Fruit fly (Drosophila melanogaster) whole organism, embryonic: ENCODE measurements around the gene RpL10Ab.

Experiments
- Ada2b ChIP-seq: fragments of 200-800 bp; sonication (Bioruptor generic); IDR thresholded peaks from 2 replicates; pipeline ENCODE4 v1.3.6; 2022; ENCODE audit warnings: missing biosample characterization, missing genetic modification characterization
- CG12236 ChIP-seq: fragments of 200-800 bp; sonication (Bioruptor generic); optimal IDR thresholded peaks from 2 replicates; lab custom pipeline; 2016; ENCODE audit warnings: missing biosample characterization, missing genetic modification characterization
- CG14050 ChIP-seq: fragments of 200-800 bp; sonication (Bioruptor generic); IDR thresholded peaks from 3 replicates; pipeline ENCODE4 v1.3.6; 2022; ENCODE audit warnings: missing biosample characterization, missing genetic modification characterization
- CG15514 ChIP-seq: fragments of 200-800 bp; sonication (Bioruptor generic); optimal IDR thresholded peaks from 3 replicates; lab custom pipeline; 2017; ENCODE audit warnings: missing biosample characterization, missing genetic modification characterization, mild to moderate bottlenecking, moderate library complexity, missing genetic modification reagents
- CG16813 ChIP-seq: fragments of 200-800 bp; sonication (Bioruptor generic); IDR thresholded peaks from 3 replicates; pipeline ENCODE4 v1.3.6; 2022; ENCODE audit warnings: missing biosample characterization, missing genetic modification characterization; ENCODE audit not compliant: partially characterized antibody
- CG17385 ChIP-seq: fragments of 200-800 bp; sonication (Bioruptor generic); optimal IDR thresholded peaks from 3 replicates; lab custom pipeline; 2018; ENCODE audit warnings: missing biosample characterization, mild to moderate bottlenecking, missing genetic modification characterization
- CG17612 ChIP-seq: fragments of 200-800 bp; sonication (Bioruptor generic); IDR thresholded peaks from 2 replicates; pipeline ENCODE4 v1.3.6; 2022; ENCODE audit warnings: missing biosample characterization, missing genetic modification characterization
- CG17912 ChIP-seq: fragments of 200-800 bp; sonication (Bioruptor generic); optimal IDR thresholded peaks from 2 replicates; lab custom pipeline; 2018; ENCODE audit warnings: missing biosample characterization, mild to moderate bottlenecking, missing genetic modification characterization
- CG18011 ChIP-seq: fragments of 200-800 bp; sonication (Bioruptor generic); optimal IDR thresholded peaks from 2 replicates; lab custom pipeline; 2017; ENCODE audit warnings: missing biosample characterization, missing genetic modification characterization, mild to moderate bottlenecking, moderate library complexity, missing genotype
- CG2712 ChIP-seq: fragments of 200-800 bp; optimal IDR thresholded peaks from 3 replicates; lab custom pipeline; 2019; ENCODE audit warnings: missing biosample characterization, mild to moderate bottlenecking, missing genetic modification characterization, moderate library complexity
- CG30403 ChIP-seq: fragments of 200-800 bp; sonication (Bioruptor generic); optimal IDR thresholded peaks from 3 replicates; lab custom pipeline; 2016; ENCODE audit warnings: missing biosample characterization, missing genetic modification characterization
- CG3163 ChIP-seq: fragments of 200-800 bp; sonication (Bioruptor generic); optimal IDR thresholded peaks from 3 replicates; lab custom pipeline; 2016; ENCODE audit warnings: missing biosample characterization, missing genetic modification characterization
- CG33557 ChIP-seq: fragments of 200-800 bp; sonication (Bioruptor generic); optimal IDR thresholded peaks from 2 replicates; lab custom pipeline; 2019; ENCODE audit warnings: missing biosample characterization, mild to moderate bottlenecking, missing genetic modification characterization, moderate library complexity
- CG3407 ChIP-seq: fragments of 200-800 bp; sonication (Bioruptor generic); optimal IDR thresholded peaks from 2 replicates; lab custom pipeline; 2018; ENCODE audit warnings: missing biosample characterization, mild to moderate bottlenecking, missing genetic modification characterization
- CG3838 ChIP-seq: fragments of 200-800 bp; sonication (Bioruptor generic); optimal IDR thresholded peaks from 3 replicates; lab custom pipeline; 2016; ENCODE audit warnings: missing biosample characterization, missing genetic modification characterization
- CG6175 ChIP-seq: fragments of 200-800 bp; sonication (Bioruptor generic); IDR thresholded peaks from 3 replicates; pipeline ENCODE4 v1.3.6; 2022; ENCODE audit warnings: missing biosample characterization, missing genetic modification characterization
- CG6254 ChIP-seq: fragments of 200-800 bp; sonication (Bioruptor generic); optimal IDR thresholded peaks from 3 replicates; lab custom pipeline; 2017; ENCODE audit warnings: mild to moderate bottlenecking, missing biosample characterization, missing genetic modification reagents, missing genetic modification characterization
- CG6272 ChIP-seq: fragments of 200-800 bp; sonication (Bioruptor generic); IDR thresholded peaks from 2 replicates; pipeline ENCODE4 v1.3.6; 2022; ENCODE audit warnings: missing biosample characterization, missing genetic modification characterization
- CG6654 ChIP-seq: fragments of 200-800 bp; sonication (Bioruptor generic); optimal IDR thresholded peaks from 2 replicates; lab custom pipeline; 2017; ENCODE audit warnings: missing biosample characterization, mild to moderate bottlenecking, missing genetic modification characterization
- CG7963 ChIP-seq: fragments of 200-800 bp; sonication (Bioruptor generic); IDR thresholded peaks from 3 replicates; pipeline ENCODE4 v1.3.6; 2022; ENCODE audit warnings: missing biosample characterization, missing genetic modification characterization; ENCODE audit not compliant: partially characterized antibody
- CG7987 ChIP-seq: fragments of 200-800 bp; sonication (Bioruptor generic); optimal IDR thresholded peaks from 2 replicates; lab custom pipeline; 2018; ENCODE audit warnings: missing biosample characterization, mild to moderate bottlenecking, missing genetic modification characterization, moderate library complexity
- CG8290 ChIP-seq, 3 experiments: fragments of 200-800 bp; sonication (Bioruptor generic); optimal IDR thresholded peaks; 2 replicates each; lab custom pipeline; 2016 to 2019; ENCODE audit warnings: missing biosample characterization in 3 of 3, missing genetic modification characterization in 3 of 3, mild to moderate bottlenecking in 2 of 3, moderate library complexity in 1 of 3
- Fer1 ChIP-seq: fragments of 200-800 bp; sonication (Bioruptor generic); optimal IDR thresholded peaks from 2 replicates; lab custom pipeline; 2017; ENCODE audit warnings: missing biosample characterization, mild to moderate bottlenecking, missing genetic modification characterization
- Hsf ChIP-seq: fragments of 200-800 bp; sonication (Bioruptor generic); optimal IDR thresholded peaks from 3 replicates; lab custom pipeline; 2016; ENCODE audit warnings: missing biosample characterization, missing genetic modification characterization
- Jarid2 ChIP-seq: fragments of 200-800 bp; sonication (Bioruptor generic); optimal IDR thresholded peaks from 3 replicates; lab custom pipeline; 2017; ENCODE audit warnings: mild to moderate bottlenecking, missing biosample characterization, missing genetic modification reagents, missing genetic modification characterization
- Kr ChIP-seq: fragments of 200-800 bp; sonication (Bioruptor generic); optimal IDR thresholded peaks from 2 replicates; lab custom pipeline; 2017; ENCODE audit warnings: missing biosample characterization, mild to moderate bottlenecking, missing genetic modification characterization
- Sry-β ChIP-seq: fragments of 200-800 bp; sonication (Bioruptor generic); optimal IDR thresholded peaks from 2 replicates; lab custom pipeline; 2018; ENCODE audit warnings: missing biosample characterization, mild to moderate bottlenecking, missing genetic modification characterization, moderate library complexity
- Usf ChIP-seq: fragments of 200-800 bp; sonication (Bioruptor generic); optimal IDR thresholded peaks from 2 replicates; lab custom pipeline; 2017; ENCODE audit warnings: missing genotype, missing biosample characterization, missing genetic modification characterization
- bab2 ChIP-seq: fragments of 200-800 bp; sonication (Bioruptor generic); optimal IDR thresholded peaks from 2 replicates; lab custom pipeline; 2016; ENCODE audit warnings: missing biosample characterization, missing genetic modification characterization
- bowl ChIP-seq: fragments of 200-800 bp; sonication (Bioruptor generic); IDR thresholded peaks from 2 replicates; pipeline ENCODE4 v1.3.6; 2022; ENCODE audit warnings: missing biosample characterization, missing genetic modification characterization
- ci ChIP-seq: fragments of 200-800 bp; sonication (Bioruptor generic); IDR thresholded peaks from 3 replicates; pipeline ENCODE4 v1.3.6; 2022; ENCODE audit warnings: missing biosample characterization, missing genetic modification characterization
- croc ChIP-seq: fragments of 200-800 bp; sonication (Bioruptor generic); conservative IDR thresholded peaks from 3 replicates; pipeline ENCODE4 v1.3.6; 2022; ENCODE audit warnings: missing biosample characterization, missing genetic modification characterization
- crol ChIP-seq: fragments of 200-800 bp; sonication (Bioruptor generic); IDR thresholded peaks from 2 replicates; pipeline ENCODE4 v1.3.6; 2022; ENCODE audit warnings: missing biosample characterization, missing genetic modification characterization
- da ChIP-seq: fragments of 200-800 bp; sonication (Bioruptor generic); optimal IDR thresholded peaks from 2 replicates; lab custom pipeline; 2016; ENCODE audit warnings: missing biosample characterization, missing genetic modification characterization
- en ChIP-seq: fragments of 200-800 bp; sonication (Bioruptor generic); optimal IDR thresholded peaks from 2 replicates; lab custom pipeline; 2016; ENCODE audit warnings: missing biosample characterization, missing genetic modification characterization
- ewg ChIP-seq: fragments of 200-800 bp; sonication (Bioruptor generic); optimal IDR thresholded peaks from 3 replicates; lab custom pipeline; 2017; ENCODE audit warnings: mild to moderate bottlenecking, missing biosample characterization, missing genetic modification reagents, missing genetic modification characterization
- eyg ChIP-seq: fragments of 200-800 bp; sonication (Bioruptor generic); optimal IDR thresholded peaks from 3 replicates; lab custom pipeline; 2016; ENCODE audit warnings: missing biosample characterization, missing genetic modification characterization
- fd96Cb ChIP-seq: fragments of 200-800 bp; sonication (Bioruptor generic); optimal IDR thresholded peaks from 2 replicates; lab custom pipeline; 2018; ENCODE audit warnings: missing biosample characterization, mild to moderate bottlenecking, missing genetic modification characterization, moderate library complexity
- gfzf ChIP-seq: fragments of 200-800 bp; sonication (Bioruptor generic); optimal IDR thresholded peaks from 2 replicates; lab custom pipeline; 2016; ENCODE audit warnings: missing biosample characterization, mild to moderate bottlenecking, missing genetic modification characterization, moderate library complexity
- ind ChIP-seq: fragments of 200-800 bp; sonication (Bioruptor generic); optimal IDR thresholded peaks from 3 replicates; lab custom pipeline; 2016; ENCODE audit warnings: missing biosample characterization, missing genetic modification characterization
- jigr1 ChIP-seq: fragments of 200-800 bp; sonication (Bioruptor generic); IDR thresholded peaks from 3 replicates; pipeline ENCODE4 v1.3.6; 2022; ENCODE audit warnings: missing biosample characterization, missing genetic modification characterization
- jumu ChIP-seq: fragments of 200-800 bp; sonication (Bioruptor generic); optimal IDR thresholded peaks from 3 replicates; lab custom pipeline; 2016; ENCODE audit warnings: missing biosample characterization, missing genetic modification characterization
- nmo ChIP-seq: fragments of 200-800 bp; sonication (Bioruptor generic); optimal IDR thresholded peaks from 2 replicates; lab custom pipeline; 2018; ENCODE audit warnings: missing biosample characterization, mild to moderate bottlenecking, missing genetic modification characterization, moderate library complexity
- otp ChIP-seq: fragments of 200-800 bp; sonication (Bioruptor generic); IDR thresholded peaks from 3 replicates; pipeline ENCODE4, ENCODE4 v1.3.6; 2022; ENCODE audit warnings: missing biosample characterization, missing genetic modification characterization
- pan ChIP-seq, 4 experiments: fragments of >200 bp in 3 of 4; fragments of 200-800 bp in 1 of 4; sonication (Bioruptor generic) in 1 of 4; optimal IDR thresholded peaks in 3 of 4; IDR thresholded peaks in 1 of 4; 2 replicates each; pipeline versions ENCODE4 v1.3.6 to Lab custom; 2017 to 2022; ENCODE audit warnings: missing biosample characterization in 2 of 4, missing genetic modification characterization in 2 of 4, mixed read lengths in 1 of 4
- pb ChIP-seq: fragments of 200-800 bp; sonication (Bioruptor generic); optimal IDR thresholded peaks from 3 replicates; lab custom pipeline; 2016; ENCODE audit warnings: missing biosample characterization, missing genetic modification characterization
- tgo ChIP-seq: fragments of 200-800 bp; sonication (Bioruptor generic); IDR thresholded peaks from 3 replicates; pipeline ENCODE4 v1.3.6; 2022; ENCODE audit warnings: missing biosample characterization, missing genetic modification characterization
- usp ChIP-seq: fragments of >200 bp; optimal IDR thresholded peaks from 2 replicates; lab custom pipeline; 2017; ENCODE audit warnings: missing biosample characterization, missing genetic modification characterization
- wek ChIP-seq: fragments of 200-800 bp; sonication (Bioruptor generic); optimal IDR thresholded peaks from 3 replicates; lab custom pipeline; 2018; ENCODE audit warnings: missing biosample characterization, mild to moderate bottlenecking, missing genetic modification characterization, moderate library complexity
- zfh1 ChIP-seq: fragments of 200-800 bp; sonication (Bioruptor generic); IDR thresholded peaks from 3 replicates; pipeline ENCODE4 v1.3.6; 2022; ENCODE audit warnings: missing biosample characterization, missing genetic modification characterization
- zfh2 ChIP-seq: fragments of 200-800 bp; sonication (Bioruptor generic); optimal IDR thresholded peaks from 2 replicates; lab custom pipeline; 2016; ENCODE audit warnings: missing biosample characterization, missing genetic modification characterization

RpL10Ab gene

dm6 chr3L:11833296-11833717 is 10.7 kb downstream of the RpL10Ab start, which contains the start of gene CycA (continued):
- TF ChIP-seq otp (GFP tag; lab: Robert Waterston, UW) (no peak), CG6254 (GFP tag; lab: Kevin White, UChicago) (no peak), CG33557 (GFP tag; lab: Kevin White, UChicago) (no peak), wek (GFP tag; lab: Kevin White, UChicago) (peak; percentile 32), Fer1 (GFP tag; lab: Kevin White, UChicago) (peak; percentile 37), CG30403 (GFP tag; lab: Kevin White, UChicago) (peak; percentile 12), CG7987 (GFP tag; lab: Kevin White, UChicago) (peak; percentile 42), CG17612 (GFP tag; lab: Robert Waterston, UW) (no peak), zfh1 (no peak), eyg (GFP tag; lab: Kevin White, UChicago) (no peak), pb (GFP tag; lab: Kevin White, UChicago) (no peak), tgo (no peak), Usf (no peak), CG16813 (peak; percentile 87), CG17385 (GFP tag; lab: Kevin White, UChicago) (no peak), Jarid2 (no peak), da (GFP tag; lab: Kevin White, UChicago) (no peak), bab2 (no peak), jigr1 (GFP tag; lab: Robert Waterston, UW) (no peak), pan (optimal IDR thresholded peaks at IDR 0.05; lab: Kevin White, UChicago) (no peak), pan (GFP tag; optimal IDR thresholded peaks at IDR 0.05 in 1 of 2, IDR thresholded peaks at IDR 0.05 in 1 of 2) (no peak), jumu (GFP tag; lab: Kevin White, UChicago) (no peak), fd96Cb (tag; lab: Kevin White, UChicago) (no peak), CG15514 (GFP tag; lab: Kevin White, UChicago) (peak; percentile 66), ind (no peak), ewg (GFP tag; lab: Kevin White, UChicago) (no peak), Kr (no peak), CG3163 (GFP tag; lab: Kevin White, UChicago) (peak; percentile 46), CG14050 (no peak), usp (GFP tag; lab: Kevin White, UChicago) (no peak), nmo (GFP tag; lab: Kevin White, UChicago) (peak; percentile 50), croc (GFP tag; lab: Robert Waterston, UW) (no peak), CG2712 (tag; lab: Kevin White, UChicago) (peak; percentile 41), CG7963 (peak; percentile 61; the same call in 1 of the 3 replicates), Ada2b (GFP tag; lab: Robert Waterston, UW) (no peak), CG3407 (GFP tag; lab: Kevin White, UChicago) (no peak), ci (GFP tag; lab: Robert Waterston, UW) (no peak), CG6272 (GFP tag; lab: Robert Waterston, UW) (no peak), CG6175 (GFP tag; lab: Robert Waterston, UW) (no peak), zfh2 (GFP tag; lab: Kevin White, UChicago) (peak; percentile 26), en (no peak), Hsf (GFP tag; lab: Kevin White, UChicago) (no peak), CG12236 (GFP tag; lab: Kevin White, UChicago) (no peak), CG8290 (GFP tag; optimal IDR thresholded peaks at IDR 0.05; lab: Kevin White, UChicago) (no peak), CG8290 (tag; optimal IDR thresholded peaks at IDR 0.05; lab: Kevin White, UChicago) (no peak), CG18011 (GFP tag; lab: Kevin White, UChicago) (no peak), CG6654 (no peak), CG3838 (no peak), CG17912 (GFP tag; lab: Kevin White, UChicago) (no peak), Sry-β (no peak), gfzf (GFP tag; lab: Kevin White, UChicago) (peak; percentile 61), bowl (no peak), crol (GFP tag; lab: Robert Waterston, UW) (no peak)
